Worm (Caenorhabditis elegans) whole organism, L4 larva: ENCODE results near the gene C28A5.6.

ENCODE experiments used
- F10B5.3 ChIP-seq: sonication (generic microtip); optimal IDR thresholded peaks from 2 replicates; lab custom pipeline; 2016; ENCODE audit warnings: mild to moderate bottlenecking, missing genetic modification characterization, missing compliant biosample characterization
- F26F4.8 ChIP-seq: fragments of 200-800 bp; sonication (Bioruptor generic); conservative IDR thresholded peaks from 2 replicates; pipeline ENCODE4 v1.3.6; 2022; ENCODE audit warnings: missing genetic modification characterization, missing compliant biosample characterization
- F49E8.2 ChIP-seq: sonication (generic microtip); optimal IDR thresholded peaks from 2 replicates; lab custom pipeline; 2016; ENCODE audit warnings: missing compliant biosample characterization, mild to moderate bottlenecking, missing genetic modification characterization, borderline replicate concordance
- T20F7.1 ChIP-seq: fragments of 200-800 bp; sonication (Bioruptor generic); optimal IDR thresholded peaks from 2 replicates; lab custom pipeline; 2018; ENCODE audit warnings: mild to moderate bottlenecking, missing genetic modification characterization, missing compliant biosample characterization
- T26A8.4 ChIP-seq: fragments of 200-800 bp; sonication (Bioruptor generic); IDR thresholded peaks from 2 replicates; pipeline ENCODE4 v1.3.6; 2022; ENCODE audit warnings: missing genetic modification characterization, missing compliant biosample characterization
- Y48G9A.11 ChIP-seq: fragments of 200-800 bp; sonication (Bioruptor generic); IDR thresholded peaks from 2 replicates; pipeline ENCODE4 v1.3.6; 2022; ENCODE audit warnings: missing genetic modification reagents, missing genetic modification characterization, missing compliant biosample characterization
- ZK337.2 ChIP-seq: fragments of 200-800 bp; sonication (Bioruptor generic); IDR thresholded peaks from 2 replicates; pipeline ENCODE4 v1.3.6; 2022; ENCODE audit warnings: missing genetic modification reagents, missing genetic modification characterization, missing compliant biosample characterization
- ZK546.5 ChIP-seq, 2 experiments: sonication (generic microtip); optimal IDR thresholded peaks; 2 replicates each; lab custom pipeline; 2017; ENCODE audit warnings: missing biosample characterization in 2 of 2, missing genetic modification characterization in 2 of 2
- aly-2 ChIP-seq: sonication (generic microtip); optimal IDR thresholded peaks from 2 replicates; lab custom pipeline; 2018; ENCODE audit warnings: missing biosample characterization, missing genetic modification characterization
- ceh-82 ChIP-seq: sonication (generic microtip); optimal IDR thresholded peaks from 2 replicates; lab custom pipeline; 2017; ENCODE audit warnings: missing biosample characterization, missing genetic modification characterization
- ces-1 ChIP-seq: fragments of 150-350 bp; sonication (generic microtip); optimal IDR thresholded peaks from 4 replicates; lab custom pipeline; 2014; ENCODE audit warnings: missing biosample characterization, missing genetic modification reagents, missing genetic modification characterization
- ctbp-1 ChIP-seq: fragments of 200-800 bp; sonication (Bioruptor generic); IDR thresholded peaks from 2 replicates; pipeline ENCODE4 v1.3.6; 2022; ENCODE audit warnings: missing genetic modification reagents, missing genetic modification characterization, missing compliant biosample characterization
- daf-12 ChIP-seq: fragments of 150-350 bp; optimal IDR thresholded peaks from 2 replicates; lab custom pipeline; 2014; ENCODE audit warnings: missing biosample characterization, missing genetic modification reagents, missing genetic modification characterization
- dmd-8 ChIP-seq: fragments of 200-800 bp; sonication (Bioruptor generic); IDR thresholded peaks from 2 replicates; pipeline ENCODE4 v1.3.6; 2022; ENCODE audit warnings: missing genetic modification characterization, missing compliant biosample characterization
- egl-27 ChIP-seq: sonication (generic microtip); optimal IDR thresholded peaks from 3 replicates; lab custom pipeline; 2017; ENCODE audit warnings: missing biosample characterization, missing genetic modification reagents, missing genetic modification characterization
- fkh-10 ChIP-seq: fragments of 150-350 bp; optimal IDR thresholded peaks from 2 replicates; lab custom pipeline; 2014; ENCODE audit warnings: missing biosample characterization, missing genetic modification reagents, missing genetic modification characterization
- hlh-30 ChIP-seq: sonication (generic microtip); optimal IDR thresholded peaks from 2 replicates; lab custom pipeline; 2017; ENCODE audit warnings: antibody characterized with exemption, mild to moderate bottlenecking, missing genetic modification characterization, missing compliant biosample characterization; ENCODE audit not compliant: insufficient read depth
- hmg-1.1 ChIP-seq: fragments of 200-800 bp; sonication (Bioruptor generic); IDR thresholded peaks from 2 replicates; pipeline ENCODE4 v1.3.6; 2022; ENCODE audit warnings: missing genetic modification reagents, missing genetic modification characterization, missing compliant biosample characterization
- lin-38 ChIP-seq: fragments of 200-800 bp; sonication (Bioruptor generic); IDR thresholded peaks from 2 replicates; pipeline ENCODE4 v1.3.6; 2022; ENCODE audit warnings: missing genetic modification reagents, missing genetic modification characterization, missing compliant biosample characterization
- madf-5 ChIP-seq, 2 experiments: fragments of 200-800 bp; sonication (Bioruptor generic); IDR thresholded peaks; 2 replicates each; pipeline ENCODE4 v1.3.6; 2022; ENCODE audit warnings: missing compliant biosample characterization in 2 of 2, missing genetic modification characterization in 2 of 2
- mxl-2 ChIP-seq: fragments of 200-800 bp; sonication (Bioruptor generic); conservative IDR thresholded peaks from 2 replicates; pipeline ENCODE4 v1.3.6; 2022; ENCODE audit warnings: missing genetic modification reagents, missing genetic modification characterization, missing compliant biosample characterization
- mxl-3 ChIP-seq: fragments of 200-800 bp; sonication (Bioruptor generic); optimal IDR thresholded peaks from 2 replicates; lab custom pipeline; 2018; ENCODE audit warnings: mild to moderate bottlenecking, missing genetic modification characterization, missing compliant biosample characterization
- nhr-102 ChIP-seq: sonication (generic microtip); optimal IDR thresholded peaks from 2 replicates; lab custom pipeline; 2016; ENCODE audit warnings: mild to moderate bottlenecking, missing genetic modification characterization, moderate library complexity, missing compliant biosample characterization
- nhr-237 ChIP-seq: sonication (generic microtip); optimal IDR thresholded peaks from 2 replicates; lab custom pipeline; 2017; ENCODE audit warnings: missing biosample characterization, missing genetic modification characterization
- nhr-28 ChIP-seq: fragments of 150-350 bp; optimal IDR thresholded peaks from 2 replicates; lab custom pipeline; 2014; ENCODE audit warnings: missing biosample characterization, missing genetic modification characterization
- pha-4 ChIP-seq, 2 experiments: fragments of 150-350 bp in 1 of 2; fragments of 200-800 bp in 1 of 2; sonication (Bioruptor generic) in 1 of 2; IDR thresholded peaks in 1 of 2; optimal IDR thresholded peaks in 1 of 2; 2 replicates each; pipeline versions ENCODE4 v1.3.6 to Lab custom; 2014 to 2022; ENCODE audit warnings: missing genetic modification characterization in 2 of 2, missing genetic modification reagents in 2 of 2, missing biosample characterization in 1 of 2, missing compliant biosample characterization in 1 of 2
- php-3 ChIP-seq: fragments of 200-800 bp; sonication (Bioruptor generic); IDR thresholded peaks from 2 replicates; pipeline ENCODE4 v1.3.6; 2022; ENCODE audit warnings: missing genetic modification reagents, missing genetic modification characterization, missing compliant biosample characterization
- skn-1 ChIP-seq: fragments of 150-350 bp; optimal IDR thresholded peaks from 2 replicates; lab custom pipeline; 2014; ENCODE audit warnings: missing biosample characterization, missing genetic modification characterization
- snpc-1.2 ChIP-seq: fragments of 200-800 bp; sonication (Bioruptor generic); IDR thresholded peaks from 2 replicates; pipeline ENCODE4 v1.3.6; 2022; ENCODE audit warnings: missing genetic modification reagents, missing genetic modification characterization, missing compliant biosample characterization
- snpc-4 ChIP-seq: fragments of 150-350 bp; optimal IDR thresholded peaks from 2 replicates; lab custom pipeline; 2014; ENCODE audit warnings: missing biosample characterization, missing genetic modification characterization
- spr-3 ChIP-seq: fragments of 200-800 bp; sonication (Bioruptor generic); optimal IDR thresholded peaks from 2 replicates; lab custom pipeline; 2018; ENCODE audit warnings: mild to moderate bottlenecking, missing genetic modification characterization, missing compliant biosample characterization
- tra-1 ChIP-seq: fragments of 200-800 bp; sonication (Bioruptor generic); IDR thresholded peaks from 2 replicates; pipeline ENCODE4 v1.3.6; 2022; ENCODE audit warnings: missing genetic modification reagents, missing genetic modification characterization, missing compliant biosample characterization
- unc-130 ChIP-seq: sonication (generic microtip); optimal IDR thresholded peaks from 2 replicates; lab custom pipeline; 2016; ENCODE audit warnings: missing genetic modification reagents, missing genetic modification characterization, missing compliant biosample characterization
- unc-62 ChIP-seq, 3 experiments: fragments of 150-350 bp in 1 of 3; sonication (generic microtip); optimal IDR thresholded peaks in 2 of 3; peaks in 1 of 3; 1 replicate in 1 of 3; 2 replicates in 2 of 3; lab custom pipeline; 2014 to 2017; ENCODE audit warnings: missing biosample characterization in 3 of 3, missing genetic modification characterization in 3 of 3, missing genetic modification reagents in 3 of 3, missing genotype in 1 of 3
- vab-7 ChIP-seq: fragments of 200-800 bp; sonication (Bioruptor generic); IDR thresholded peaks from 2 replicates; pipeline ENCODE4 v1.3.6; 2022; ENCODE audit warnings: missing genetic modification reagents, missing genetic modification characterization, missing compliant biosample characterization
- zag-1 ChIP-seq: fragments of 150-350 bp; optimal IDR thresholded peaks from 2 replicates; lab custom pipeline; 2014; ENCODE audit warnings: missing biosample characterization, missing genetic modification characterization

C28A5.6 gene

DNA sequence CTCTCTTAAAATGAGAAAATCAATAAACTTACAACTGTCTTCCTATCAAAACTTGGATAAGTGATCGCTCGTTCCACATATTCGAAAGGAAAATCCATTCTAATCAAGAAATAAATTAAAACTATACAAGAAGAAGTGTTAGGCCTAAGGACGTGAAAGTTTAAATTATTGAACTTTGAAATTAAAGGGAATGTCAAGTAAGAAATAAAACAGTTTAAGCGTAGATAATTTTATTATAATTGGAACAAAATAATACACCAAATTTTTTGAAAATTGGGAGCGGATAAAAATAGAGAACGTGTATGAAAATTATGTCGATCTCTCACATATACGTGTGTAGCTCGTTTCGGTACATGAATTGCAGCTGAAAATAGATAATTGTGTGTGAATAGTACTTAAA lies at the start of gene C28A5.6:
TSS of gene C28A5.6 (minus strand) at position 101 of the 400 bp plus-strand sequence.
- TF ChIP-seq snpc-4 (tag; lab: Kevin White, UChicago) = no peak
- TF ChIP-seq ces-1 (GFP tag; lab: Kevin White, UChicago) = no peak
- TF ChIP-seq T20F7.1 (GFP tag; lab: Kevin White, UChicago) = no peak
- TF ChIP-seq F49E8.2 (tag; lab: Kevin White, UChicago) = no peak
- TF ChIP-seq hmg-1.1 = no peak
- no peak for TF ChIP-seq spr-3
- no peak for TF ChIP-seq zag-1 (tag; lab: Kevin White, UChicago)
- no peak for TF ChIP-seq hlh-30 (tag; lab: Kevin White, UChicago)
- no peak for TF ChIP-seq egl-27
- TF ChIP-seq ZK546.5 (tag; optimal IDR thresholded peaks at IDR 0.05; lab: Kevin White, UChicago) = no peak
- no peak for TF ChIP-seq aly-2
- TF ChIP-seq fkh-10 (GFP tag; lab: Kevin White, UChicago) = no peak

DNA sequence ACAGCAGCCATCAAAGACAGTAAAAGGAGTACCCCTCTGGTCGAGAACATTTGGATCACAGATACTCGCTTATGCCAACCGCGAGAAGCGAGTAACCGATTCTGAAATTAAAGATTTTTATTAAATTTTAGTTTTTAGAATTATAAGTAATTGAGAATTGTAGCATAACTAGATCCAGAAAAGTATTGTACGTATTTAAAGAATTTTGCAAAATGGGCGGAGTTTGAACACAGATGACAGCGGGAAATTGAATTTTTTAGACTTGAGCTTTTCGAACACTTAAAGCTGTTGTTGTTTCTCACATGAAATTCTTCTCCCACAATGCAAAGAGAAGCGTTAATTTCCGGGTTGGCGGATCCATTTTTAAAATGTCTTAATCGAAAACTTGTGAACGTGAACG lies 48.2 kb upstream of the C28A5.6 start, which contains the start of gene ins-17:
TSS of gene ins-17 (minus strand) at position 101 of the 400 bp plus-strand sequence.
- no peak for TF ChIP-seq ctbp-1
- TF ChIP-seq Y48G9A.11 (GFP tag; lab: Robert Waterston, UW) = no peak
- TF ChIP-seq T26A8.4 (GFP tag; lab: Robert Waterston, UW) = no peak

DNA sequence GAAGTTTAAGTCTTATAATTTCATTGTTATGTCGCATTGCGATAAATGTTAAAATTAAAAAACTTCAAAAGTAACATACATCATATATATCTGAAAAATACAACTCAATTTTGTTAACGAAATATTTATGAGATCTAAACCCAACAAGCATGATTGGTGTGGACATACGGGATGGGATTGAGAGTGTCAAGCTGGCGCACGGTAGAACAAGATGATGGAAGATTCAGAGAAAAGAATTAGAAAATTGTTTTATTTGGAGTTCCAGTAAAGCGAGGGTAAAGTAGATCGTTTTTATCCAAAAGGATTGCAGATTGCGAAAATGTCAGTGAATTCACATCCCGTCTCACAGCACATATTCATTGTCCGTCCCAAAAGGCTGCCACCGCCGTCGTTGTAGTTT lies 47.5 kb upstream of the C28A5.6 start:
- TF ChIP-seq tra-1 (GFP tag; lab: Robert Waterston, UW) (0 out of 2 replicates have a peak, but pooled peaks have one; percentile 33), mxl-2 (GFP tag; lab: Robert Waterston, UW) (no peak), F10B5.3 (tag; lab: Kevin White, UChicago) (no peak), ceh-82 (tag; lab: Kevin White, UChicago) (no peak), snpc-1.2 (GFP tag; lab: Robert Waterston, UW) (peak; percentile 49; the same call in 1 of the 2 replicates), pha-4 (GFP tag; IDR thresholded peaks at IDR 0.05; lab: Robert Waterston, UW) (0 out of 2 replicates have a peak, but pooled peaks have one; percentile 32), pha-4 (tag; optimal IDR thresholded peaks at IDR 0.05; lab: Kevin White, UChicago) (no peak), Y48G9A.11 (GFP tag; lab: Robert Waterston, UW) (peak; percentile 53; the same call in 1 of the 2 replicates), lin-38 (GFP tag; lab: Robert Waterston, UW) (peak; percentile 57), ZK337.2 (no peak), unc-130 (peak; percentile 7), F49E8.2 (tag; lab: Kevin White, UChicago) (peak; percentile 71), nhr-28 (no peak), madf-5 (GFP tag; IDR thresholded peaks at IDR 0.05; lab: Robert Waterston, UW) (0 out of 4 replicates have a peak, but pooled peaks of 1 of the 2 experiments have one; percentile 21), skn-1 (tag; lab: Kevin White, UChicago) (no peak)

DNA sequence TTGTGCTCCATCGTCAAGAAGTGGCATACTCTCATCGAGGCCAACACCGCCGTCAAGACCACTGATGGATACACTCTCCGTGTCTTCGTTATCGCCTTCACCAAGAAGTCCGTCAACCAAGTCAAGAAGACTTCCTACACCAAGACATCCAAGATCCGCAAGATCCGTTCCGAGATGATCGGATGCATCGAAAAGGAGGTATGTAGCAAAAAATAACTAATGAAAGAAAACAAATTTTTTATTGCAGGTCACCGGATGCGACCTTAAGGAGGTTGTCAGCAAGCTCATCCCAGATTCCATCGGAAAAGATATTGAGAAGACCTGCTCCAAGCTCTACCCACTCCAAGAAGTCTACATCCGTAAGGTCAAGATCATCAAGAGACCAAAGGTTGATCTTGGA lies 47.0 kb upstream of the C28A5.6 start:
- TF ChIP-seq egl-27 (no peak), daf-12 (tag; lab: Kevin White, UChicago) (no peak), mxl-3 (GFP tag; lab: Kevin White, UChicago) (no peak), unc-62 (GFP tag; optimal IDR thresholded peaks at IDR 0.05 in 1 of 2; lab: Kevin White, UChicago) (peak in 1 of 2 experiments; percentile 95), unc-62 (tag; optimal IDR thresholded peaks at IDR 0.05; lab: Kevin White, UChicago) (no peak), ces-1 (GFP tag; lab: Kevin White, UChicago) (no peak), php-3 (GFP tag; lab: Robert Waterston, UW) (no peak), nhr-237 (tag; lab: Kevin White, UChicago) (no peak), nhr-102 (tag; lab: Kevin White, UChicago) (no peak), vab-7 (GFP tag; lab: Robert Waterston, UW) (no peak), F26F4.8 (no peak), F49E8.2 (tag; lab: Kevin White, UChicago) (no peak), dmd-8 (GFP tag; lab: Robert Waterston, UW) (0 out of 2 replicates have a peak, but pooled peaks have one; percentile 27)
- TF ChIP-seq, all 104 proteins: peak for 2
